Worm (Caenorhabditis elegans) whole organism, L1 larva: Measurements from ENCODE around the gene dct-17.

ENCODE experiments used
- C34B4.2 ChIP-seq: sonication (generic microtip); optimal IDR thresholded peaks from 2 replicates; lab custom pipeline; 2017; ENCODE audit warnings: mild to moderate bottlenecking, missing genetic modification characterization, missing compliant biosample characterization
- ama-1 ChIP-seq: fragments of 150-350 bp; optimal IDR thresholded peaks from 2 replicates; lab custom pipeline; 2014
- ceh-63 ChIP-seq: fragments of 200-800 bp; sonication (Bioruptor generic); optimal IDR thresholded peaks from 2 replicates; lab custom pipeline; 2018; ENCODE audit warnings: mild to moderate bottlenecking, missing genetic modification characterization, missing compliant biosample characterization
- ceh-82 ChIP-seq, 3 experiments: fragments of 150-350 bp in 1 of 3; sonication (generic microtip) in 2 of 3; optimal IDR thresholded peaks; 2 replicates each; lab custom pipeline; 2014 to 2017; ENCODE audit warnings: missing biosample characterization in 3 of 3, missing genetic modification characterization in 3 of 3
- ces-1 ChIP-seq: fragments of 150-350 bp; optimal IDR thresholded peaks from 2 replicates; lab custom pipeline; 2014; ENCODE audit warnings: missing biosample characterization, missing genetic modification reagents, missing genetic modification characterization
- efl-1 ChIP-seq, 4 experiments: fragments of 150-350 bp; optimal IDR thresholded peaks in 3 of 4; peaks in 1 of 4; 1 replicate in 1 of 4; 2 replicates in 3 of 4; lab custom pipeline; 2014; ENCODE audit warnings: missing biosample characterization in 2 of 4, missing genetic modification characterization in 2 of 4, missing genetic modification reagents in 2 of 4
- egl-27 ChIP-seq, 2 experiments: fragments of 150-350 bp in 1 of 2; sonication (generic microtip); optimal IDR thresholded peaks; 3 replicates each; lab custom pipeline; 2017 to 2018; ENCODE audit warnings: missing biosample characterization in 2 of 2, missing genetic modification characterization in 2 of 2, missing genetic modification reagents in 2 of 2
- elt-2 ChIP-seq: sonication (generic microtip); optimal IDR thresholded peaks from 2 replicates; lab custom pipeline; 2016; ENCODE audit warnings: missing genetic modification characterization, mild to moderate bottlenecking, inconsistent platforms, missing compliant biosample characterization, missing genetic modification reagents
- elt-3 ChIP-seq, 6 experiments: fragments of 150-350 bp in 1 of 6; sonication (generic microtip); optimal IDR thresholded peaks; 2 replicates each; lab custom pipeline; 2017 to 2018; ENCODE audit warnings: missing biosample characterization in 6 of 6, missing genetic modification characterization in 6 of 6, inconsistent platforms in 1 of 6
- ets-5 ChIP-seq: fragments of 200-800 bp; sonication (Bioruptor generic); IDR thresholded peaks from 2 replicates; pipeline ENCODE4 v1.3.6; 2022; ENCODE audit warnings: missing genetic modification characterization, missing compliant biosample characterization
- fkh-8 ChIP-seq: sonication (generic microtip); optimal IDR thresholded peaks from 2 replicates; lab custom pipeline; 2016; ENCODE audit warnings: mild to moderate bottlenecking, missing genetic modification characterization, missing compliant biosample characterization
- fos-1 ChIP-seq: fragments of 150-350 bp; optimal IDR thresholded peaks from 2 replicates; lab custom pipeline; 2014; ENCODE audit warnings: missing biosample characterization, missing genetic modification characterization
- hlh-17 ChIP-seq: fragments of 200-800 bp; sonication (Bioruptor generic); optimal IDR thresholded peaks from 2 replicates; lab custom pipeline; 2018; ENCODE audit warnings: missing genetic modification characterization, mild to moderate bottlenecking, missing compliant biosample characterization, moderate library complexity, borderline replicate concordance
- hpl-2 ChIP-seq: fragments of 150-350 bp; optimal IDR thresholded peaks from 2 replicates; lab custom pipeline; 2014; ENCODE audit warnings: missing biosample characterization, missing genetic modification reagents, missing genetic modification characterization
- irx-1 ChIP-seq: sonication (generic microtip); optimal IDR thresholded peaks from 2 replicates; lab custom pipeline; 2016; ENCODE audit warnings: missing genetic modification characterization, missing compliant biosample characterization
- isw-1 ChIP-seq: fragments of 200-800 bp; sonication (Bioruptor generic); IDR thresholded peaks from 2 replicates; pipeline ENCODE4 v1.3.6; 2022; ENCODE audit warnings: missing genetic modification characterization, missing compliant biosample characterization
- lin-13 ChIP-seq: fragments of 150-350 bp; optimal IDR thresholded peaks from 2 replicates; lab custom pipeline; 2014; ENCODE audit warnings: missing biosample characterization, missing genetic modification reagents, missing genetic modification characterization
- lin-15B ChIP-seq: fragments of 150-350 bp; sonication (generic microtip); optimal IDR thresholded peaks from 3 replicates; lab custom pipeline; 2014; ENCODE audit warnings: missing biosample characterization, missing genetic modification characterization
- lin-35 ChIP-seq, 2 experiments: fragments of 150-350 bp; optimal IDR thresholded peaks; 2 replicates each; lab custom pipeline; 2014; ENCODE audit warnings: missing biosample characterization in 2 of 2, missing genetic modification characterization in 2 of 2, missing genetic modification reagents in 2 of 2
- lsy-2 ChIP-seq, 2 experiments: fragments of 150-350 bp; optimal IDR thresholded peaks; 2 replicates each; lab custom pipeline; 2014; ENCODE audit warnings: missing biosample characterization in 2 of 2, missing genetic modification characterization in 2 of 2
- nhr-19 ChIP-seq: fragments of 200-800 bp; sonication (Bioruptor generic); conservative IDR thresholded peaks from 2 replicates; pipeline ENCODE4 v1.3.6; 2022; ENCODE audit warnings: missing genetic modification characterization, missing compliant biosample characterization
- nhr-20 ChIP-seq: sonication (generic microtip); optimal IDR thresholded peaks from 2 replicates; lab custom pipeline; 2016; ENCODE audit warnings: mild to moderate bottlenecking, missing genetic modification characterization, missing compliant biosample characterization
- nhr-237 ChIP-seq: fragments of 150-350 bp; optimal IDR thresholded peaks from 2 replicates; lab custom pipeline; 2014; ENCODE audit warnings: missing biosample characterization, missing genetic modification characterization
- nhr-47 ChIP-seq: sonication (generic microtip); optimal IDR thresholded peaks from 2 replicates; lab custom pipeline; 2016; ENCODE audit warnings: mild to moderate bottlenecking, missing genetic modification characterization, moderate library complexity, missing compliant biosample characterization
- nhr-71 ChIP-seq: sonication (generic microtip); optimal IDR thresholded peaks from 2 replicates; lab custom pipeline; 2016; ENCODE audit warnings: mild to moderate bottlenecking, missing genetic modification characterization, moderate library complexity, missing compliant biosample characterization
- nhr-77 ChIP-seq: fragments of 150-350 bp; optimal IDR thresholded peaks from 2 replicates; lab custom pipeline; 2014; ENCODE audit warnings: missing biosample characterization, missing genetic modification characterization
- nhr-85 ChIP-seq: sonication (generic microtip); peaks from one replicate; lab custom pipeline; 2016; ENCODE audit warnings: missing genetic modification characterization, inconsistent platforms, missing compliant biosample characterization
- nhr-90 ChIP-seq: sonication (generic microtip); optimal IDR thresholded peaks from 2 replicates; lab custom pipeline; 2016; ENCODE audit warnings: mild to moderate bottlenecking, missing genetic modification characterization, missing compliant biosample characterization; ENCODE audit not compliant: poor library complexity
- pax-3 ChIP-seq: fragments of 200-800 bp; sonication (Bioruptor generic); optimal IDR thresholded peaks from 2 replicates; lab custom pipeline; 2018; ENCODE audit warnings: mild to moderate bottlenecking, missing genetic modification characterization, moderate library complexity, missing compliant biosample characterization
- pqm-1 ChIP-seq: sonication (generic microtip); optimal IDR thresholded peaks from 3 replicates; lab custom pipeline; 2017; ENCODE audit warnings: missing biosample characterization, missing genetic modification characterization
- rnt-1 ChIP-seq: sonication (generic microtip); optimal IDR thresholded peaks from 2 replicates; lab custom pipeline; 2016; ENCODE audit warnings: mild to moderate bottlenecking, missing genetic modification characterization, moderate library complexity, missing compliant biosample characterization
- skn-1 ChIP-seq: fragments of 150-350 bp; optimal IDR thresholded peaks from 2 replicates; lab custom pipeline; 2014; ENCODE audit warnings: missing biosample characterization, missing genetic modification characterization
- snu-23 ChIP-seq: sonication (generic microtip); optimal IDR thresholded peaks from 2 replicates; lab custom pipeline; 2016; ENCODE audit warnings: missing genetic modification characterization, missing compliant biosample characterization
- tbx-2 ChIP-seq: sonication (generic microtip); optimal IDR thresholded peaks from 2 replicates; lab custom pipeline; 2016; ENCODE audit warnings: missing genetic modification characterization, missing compliant biosample characterization
- unc-30 ChIP-seq: sonication (generic microtip); optimal IDR thresholded peaks from 2 replicates; lab custom pipeline; 2017; ENCODE audit warnings: missing biosample characterization, missing genetic modification characterization
- unc-62 ChIP-seq: fragments of 150-350 bp; optimal IDR thresholded peaks from 2 replicates; lab custom pipeline; 2014; ENCODE audit warnings: missing biosample characterization, missing genetic modification reagents, missing genetic modification characterization
- vab-15 ChIP-seq: sonication (generic microtip); optimal IDR thresholded peaks from 2 replicates; lab custom pipeline; 2017; ENCODE audit warnings: missing genotype, mild to moderate bottlenecking, missing genetic modification characterization, missing compliant biosample characterization
- zag-1 ChIP-seq: fragments of 150-350 bp; optimal IDR thresholded peaks from 2 replicates; lab custom pipeline; 2014; ENCODE audit warnings: missing biosample characterization, missing genetic modification characterization
- ztf-11 ChIP-seq, 2 experiments: sonication (generic microtip); optimal IDR thresholded peaks; 2 replicates each; lab custom pipeline; 2016 to 2017; ENCODE audit warnings: missing genetic modification characterization in 2 of 2, missing biosample characterization in 1 of 2, missing compliant biosample characterization in 1 of 2

Gene dct-17

ce11 chrV:13744901-13745300 lies 14.3 kb upstream of the dct-17 start, which contains the start of gene F35E12.9:
TSS of gene F35E12.9 (minus strand) at chrV:13745127.
- TF ChIP-seq elt-2 (tag; lab: Kevin White, UChicago) (peak; percentile 78), pax-3 (tag; lab: Kevin White, UChicago) (peak; percentile 55), nhr-20 (tag; lab: Kevin White, UChicago) (no peak)

DNA sequence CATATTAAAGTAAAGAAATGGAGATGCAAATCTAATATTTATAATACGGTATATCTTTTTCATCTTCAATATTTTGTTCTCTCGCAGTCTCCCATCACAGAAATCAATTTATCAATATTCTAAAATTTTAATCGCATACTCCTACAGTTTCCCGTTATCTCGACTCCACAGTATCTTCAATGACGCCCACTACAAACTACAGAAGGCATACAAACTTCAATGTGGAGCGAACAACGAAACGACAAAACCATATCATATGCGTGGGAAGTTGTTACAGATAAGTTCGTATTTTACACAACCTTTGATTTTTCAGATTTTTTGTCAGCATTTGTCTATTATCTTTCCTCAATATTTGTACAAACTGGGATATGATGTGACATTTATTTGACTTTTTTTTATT lies 9.3 kb upstream of the dct-17 start:
- TF ChIP-seq efl-1 (optimal IDR thresholded peaks at IDR 0.05; lab: Kevin White, UChicago) (no peak), efl-1 (GFP tag; optimal IDR thresholded peaks at IDR 0.05 in 1 of 2; lab: Kevin White, UChicago) (peak in 1 of 2 experiments; percentile 3), elt-2 (tag; lab: Kevin White, UChicago) (peak; percentile 67), nhr-85 (tag; lab: Kevin White, UChicago) (no peak), pax-3 (tag; lab: Kevin White, UChicago) (peak; percentile 3), nhr-77 (no peak), nhr-20 (tag; lab: Kevin White, UChicago) (peak; percentile 21)

ce11 chrV:13738374-13738773 lies 7.8 kb upstream of the dct-17 start, which contains the start of gene irg-5:
TSS of gene irg-5 (minus strand) at chrV:13738474.
- TF ChIP-seq zag-1 (tag; lab: Kevin White, UChicago), result no peak
- TF ChIP-seq skn-1, result no peak

- TF ChIP-seq C34B4.2 (tag; lab: Kevin White, UChicago), result no peak
- TF ChIP-seq elt-2 (tag; lab: Kevin White, UChicago), result peak; percentile 37
- no peak for TF ChIP-seq nhr-90 (tag; lab: Kevin White, UChicago)
Measured at ce11 chrV:13736147-13736546, 5.6 kb upstream of the dct-17 start, which contains the start of gene F35E12.6. TSS of gene F35E12.6 (minus strand) at chrV:13736247.

DNA sequence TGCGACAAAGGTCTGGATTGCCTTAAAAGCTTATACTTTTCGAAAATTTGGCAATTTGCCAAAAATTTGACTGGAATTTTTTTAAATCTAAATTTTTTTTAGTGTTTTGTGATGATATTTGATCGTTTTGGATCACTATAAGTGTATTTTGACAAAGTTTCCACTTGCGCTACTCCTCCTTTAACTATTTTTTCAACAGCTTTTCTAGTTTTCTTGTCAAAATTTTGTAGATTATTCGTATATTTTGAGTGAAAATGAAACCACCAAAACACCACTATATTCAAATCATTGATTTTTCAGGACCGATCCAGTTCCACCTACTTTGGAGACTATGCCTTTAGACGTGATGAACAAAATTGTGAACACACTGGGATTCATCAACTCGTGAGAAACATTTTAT lies 5.0 kb downstream of the dct-17 start, which contains the start of gene fbxa-181:
fbxa-181 (plus strand) TSS at position 301 of the 400 bp plus-strand sequence.
- TF ChIP-seq irx-1 (tag; lab: Kevin White, UChicago) (no peak), nhr-47 (no peak), unc-30 (tag; lab: Kevin White, UChicago) (no peak), vab-15 (tag; lab: Kevin White, UChicago) (no peak), unc-62 (GFP tag; lab: Kevin White, UChicago) (no peak), ama-1 (lab: Kevin White, UChicago) (no peak), fkh-8 (tag; lab: Kevin White, UChicago) (no peak), lin-13 (no peak), nhr-71 (no peak), zag-1 (tag; lab: Kevin White, UChicago) (no peak), egl-27 (tag; optimal IDR thresholded peaks at IDR 0.05; lab: Kevin White, UChicago) (no peak), isw-1 (no peak), ces-1 (GFP tag; lab: Kevin White, UChicago) (no peak), ztf-11 (tag; optimal IDR thresholded peaks at IDR 0.05; lab: Kevin White, UChicago) (no peak), nhr-20 (tag; lab: Kevin White, UChicago) (no peak), hpl-2 (GFP tag; lab: Kevin White, UChicago) (no peak)

DNA sequence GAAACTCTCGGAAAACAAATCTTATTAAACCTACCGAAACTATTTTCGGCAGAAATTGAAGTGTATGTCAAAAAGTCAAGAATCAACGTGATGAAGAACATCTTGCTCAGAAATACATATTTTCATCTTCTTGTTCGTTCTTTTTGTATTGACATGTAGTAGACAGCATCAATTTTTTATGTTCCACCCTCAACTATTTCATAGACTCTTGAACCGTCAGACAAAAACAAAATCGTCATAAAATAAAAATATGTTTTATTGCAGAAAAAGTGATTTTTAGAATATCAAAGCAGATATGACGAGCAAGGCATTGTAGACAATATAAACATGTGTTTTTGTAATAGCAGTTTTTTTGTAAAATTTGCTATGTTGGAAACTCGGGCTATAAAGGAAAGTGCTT lies 5.8 kb downstream of the dct-17 start, which contains the start of gene F35E12.2:
F35E12.2 (minus strand) TSS at position 101 of the 400 bp plus-strand sequence.
- no peak for TF ChIP-seq rnt-1 (tag; lab: Kevin White, UChicago)
- no peak for TF ChIP-seq nhr-47
- no peak for TF ChIP-seq lsy-2 (tag; optimal IDR thresholded peaks at IDR 0.05; lab: Kevin White, UChicago)
- no peak for TF ChIP-seq nhr-90 (tag; lab: Kevin White, UChicago)
- TF ChIP-seq lin-13, result no peak
- TF ChIP-seq snu-23, result no peak
- no peak for TF ChIP-seq nhr-77
- TF ChIP-seq, all 84 proteins: peak for 0

DNA sequence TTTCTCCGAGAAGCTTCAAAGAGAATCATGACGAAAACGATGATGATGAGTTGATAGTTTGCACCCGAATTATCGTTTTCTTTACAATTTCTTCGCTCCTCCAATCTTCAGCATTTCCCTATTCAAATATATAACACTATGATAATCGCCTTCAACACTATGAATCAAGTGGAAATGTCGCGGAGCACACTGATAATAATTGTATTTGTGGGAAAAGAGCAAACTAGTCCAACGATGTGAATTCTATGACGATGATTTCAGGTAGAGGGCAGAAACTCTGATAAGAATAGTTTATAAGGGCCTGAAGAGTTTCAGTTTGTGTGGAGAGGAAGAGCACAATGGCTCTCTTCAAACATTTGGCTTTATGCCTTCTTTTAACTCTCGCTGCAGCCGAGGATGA lies 14.1 kb downstream of the dct-17 start, which contains the start of gene T01D3.6:
T01D3.6 (plus strand) TSS at position 294 of the 400 bp plus-strand sequence.
- no peak for TF ChIP-seq lin-13
- TF ChIP-seq efl-1 (optimal IDR thresholded peaks at IDR 0.05; lab: Kevin White, UChicago), result no peak
- TF ChIP-seq efl-1 (GFP tag; optimal IDR thresholded peaks at IDR 0.05 in 1 of 2; lab: Kevin White, UChicago), result no peak
- no peak for TF ChIP-seq ceh-82 (tag; optimal IDR thresholded peaks at IDR 0.05; lab: Kevin White, UChicago)
- peak; percentile 10 for TF ChIP-seq nhr-85 (tag; lab: Kevin White, UChicago)
- TF ChIP-seq ets-5 (GFP tag; lab: Robert Waterston, UW), result no peak
- no peak for TF ChIP-seq tbx-2 (tag; lab: Kevin White, UChicago)
- no peak for TF ChIP-seq nhr-19 (GFP tag; lab: Robert Waterston, UW)
- TF ChIP-seq fos-1, result no peak
- TF ChIP-seq lin-35 (GFP tag; optimal IDR thresholded peaks at IDR 0.05; lab: Kevin White, UChicago), result peak in 1 of 2 experiments; percentile 24
- TF ChIP-seq elt-3 (tag; optimal IDR thresholded peaks at IDR 0.05; lab: Kevin White, UChicago), result no peak
- TF ChIP-seq nhr-237 (tag; lab: Kevin White, UChicago), result no peak
- no peak for TF ChIP-seq ceh-63
- TF ChIP-seq pqm-1 (tag; lab: Kevin White, UChicago), result peak; percentile 32
- TF ChIP-seq hlh-17, result no peak
- no peak for TF ChIP-seq lin-15B (tag; lab: Kevin White, UChicago)
